Worm (Caenorhabditis elegans) whole organism, L4 larva: ENCODE data around the gene K09E4.4.

Experiments
- D1046.2 ChIP-seq: fragments of 200-800 bp; sonication (Bioruptor generic); IDR thresholded peaks from 2 replicates; pipeline ENCODE4 v1.3.6; 2022; ENCODE audit warnings: missing genetic modification characterization, missing compliant biosample characterization
- F37D6.2 ChIP-seq: sonication (generic microtip); optimal IDR thresholded peaks from 2 replicates; lab custom pipeline; 2016; ENCODE audit warnings: mild to moderate bottlenecking, missing genetic modification characterization, missing compliant biosample characterization
- T20F7.1 ChIP-seq: fragments of 200-800 bp; sonication (Bioruptor generic); optimal IDR thresholded peaks from 2 replicates; lab custom pipeline; 2018; ENCODE audit warnings: mild to moderate bottlenecking, missing genetic modification characterization, missing compliant biosample characterization
- T26A8.4 ChIP-seq: fragments of 200-800 bp; sonication (Bioruptor generic); IDR thresholded peaks from 2 replicates; pipeline ENCODE4 v1.3.6; 2022; ENCODE audit warnings: missing genetic modification characterization, missing compliant biosample characterization
- Y48G9A.11 ChIP-seq: fragments of 200-800 bp; sonication (Bioruptor generic); IDR thresholded peaks from 2 replicates; pipeline ENCODE4 v1.3.6; 2022; ENCODE audit warnings: missing genetic modification reagents, missing genetic modification characterization, missing compliant biosample characterization
- arid-1 ChIP-seq: fragments of 200-800 bp; sonication (Bioruptor generic); conservative IDR thresholded peaks from 2 replicates; pipeline ENCODE4 v1.3.6; 2022; ENCODE audit warnings: missing genetic modification reagents, missing genetic modification characterization, missing compliant biosample characterization
- ceh-28 ChIP-seq: fragments of 150-350 bp; optimal IDR thresholded peaks from 2 replicates; lab custom pipeline; 2014; ENCODE audit warnings: missing biosample characterization, missing genetic modification reagents, missing genetic modification characterization
- ceh-32 ChIP-seq: sonication (generic microtip); optimal IDR thresholded peaks from 2 replicates; lab custom pipeline; 2016; ENCODE audit warnings: mild to moderate bottlenecking, missing genetic modification characterization, missing compliant biosample characterization; ENCODE audit not compliant: poor library complexity
- ceh-44 ChIP-seq: fragments of 200-800 bp; sonication (Bioruptor generic); IDR thresholded peaks from 2 replicates; pipeline ENCODE4 v1.3.6; 2022; ENCODE audit warnings: missing genetic modification reagents, missing genetic modification characterization, missing compliant biosample characterization
- cey-2 ChIP-seq: sonication (generic microtip); optimal IDR thresholded peaks from 3 replicates; lab custom pipeline; 2017; ENCODE audit warnings: missing genetic modification characterization, mild to moderate bottlenecking, missing compliant biosample characterization, antibody characterized with exemption, borderline replicate concordance; ENCODE audit not compliant: insufficient read depth
- daf-16 ChIP-seq, 3 experiments: sonication (generic microtip); optimal IDR thresholded peaks; 2 replicates each; lab custom pipeline; 2016 to 2017; ENCODE audit warnings: missing genetic modification characterization in 3 of 3, missing genetic modification reagents in 3 of 3, mild to moderate bottlenecking in 2 of 3, missing compliant biosample characterization in 2 of 3, missing biosample characterization in 1 of 3, moderate library complexity in 1 of 3
- dmd-6 ChIP-seq: fragments of 200-800 bp; sonication (Bioruptor generic); IDR thresholded peaks from 2 replicates; pipeline ENCODE4 v1.3.6; 2022; ENCODE audit warnings: missing genetic modification reagents, missing genetic modification characterization, missing compliant biosample characterization
- dmd-9 ChIP-seq: fragments of 200-800 bp; sonication (Bioruptor generic); IDR thresholded peaks from 2 replicates; pipeline ENCODE4 v1.3.6; 2022; ENCODE audit warnings: missing genetic modification reagents, missing genetic modification characterization, missing compliant biosample characterization
- dpl-1 ChIP-seq: fragments of 150-350 bp; optimal IDR thresholded peaks from 2 replicates; lab custom pipeline; 2014; ENCODE audit warnings: missing biosample characterization, missing genetic modification reagents, missing genetic modification characterization
- duxl-1 ChIP-seq: sonication (generic microtip); optimal IDR thresholded peaks from 2 replicates; lab custom pipeline; 2016; ENCODE audit warnings: mild to moderate bottlenecking, missing genetic modification characterization, moderate library complexity, missing compliant biosample characterization; ENCODE audit not compliant: poor library complexity
- egl-43 ChIP-seq: fragments of 200-800 bp; sonication (Bioruptor generic); IDR thresholded peaks from 2 replicates; pipeline ENCODE4 v1.3.6; 2022; ENCODE audit warnings: missing genetic modification reagents, missing genetic modification characterization, missing compliant biosample characterization
- fkh-10 ChIP-seq: fragments of 150-350 bp; optimal IDR thresholded peaks from 2 replicates; lab custom pipeline; 2014; ENCODE audit warnings: missing biosample characterization, missing genetic modification reagents, missing genetic modification characterization
- hif-1 ChIP-seq, 2 experiments: sonication (generic microtip); optimal IDR thresholded peaks; 2 replicates each; lab custom pipeline; 2016 to 2017; ENCODE audit warnings: missing compliant biosample characterization in 2 of 2, missing genetic modification characterization in 2 of 2, missing genetic modification reagents in 2 of 2, missing genotype in 2 of 2, mild to moderate bottlenecking in 1 of 2
- hlh-11 ChIP-seq: fragments of 200-800 bp; sonication (Bioruptor generic); optimal IDR thresholded peaks from 2 replicates; lab custom pipeline; 2018; ENCODE audit warnings: mild to moderate bottlenecking, missing genetic modification characterization, missing compliant biosample characterization
- hmg-1.1 ChIP-seq: fragments of 200-800 bp; sonication (Bioruptor generic); IDR thresholded peaks from 2 replicates; pipeline ENCODE4 v1.3.6; 2022; ENCODE audit warnings: missing genetic modification reagents, missing genetic modification characterization, missing compliant biosample characterization
- jun-1 ChIP-seq: fragments of 150-350 bp; optimal IDR thresholded peaks from 2 replicates; lab custom pipeline; 2014; ENCODE audit warnings: missing biosample characterization, missing genetic modification reagents, missing genetic modification characterization
- lin-13 ChIP-seq: fragments of 150-350 bp; optimal IDR thresholded peaks from 2 replicates; lab custom pipeline; 2014; ENCODE audit warnings: missing biosample characterization, missing genetic modification reagents, missing genetic modification characterization
- lin-38 ChIP-seq: fragments of 200-800 bp; sonication (Bioruptor generic); IDR thresholded peaks from 2 replicates; pipeline ENCODE4 v1.3.6; 2022; ENCODE audit warnings: missing genetic modification reagents, missing genetic modification characterization, missing compliant biosample characterization
- lir-3 ChIP-seq: sonication (generic microtip); optimal IDR thresholded peaks from 2 replicates; lab custom pipeline; 2016; ENCODE audit warnings: mild to moderate bottlenecking, missing genetic modification characterization, missing compliant biosample characterization
- lsy-2 ChIP-seq, 2 experiments: fragments of 150-350 bp in 1 of 2; sonication (generic microtip) in 1 of 2; optimal IDR thresholded peaks; 2 replicates each; lab custom pipeline; 2014 to 2017; ENCODE audit warnings: missing biosample characterization in 2 of 2, missing genetic modification characterization in 2 of 2
- madf-5 ChIP-seq, 2 experiments: fragments of 200-800 bp; sonication (Bioruptor generic); IDR thresholded peaks; 2 replicates each; pipeline ENCODE4 v1.3.6; 2022; ENCODE audit warnings: missing compliant biosample characterization in 2 of 2, missing genetic modification characterization in 2 of 2
- madf-9 ChIP-seq: fragments of 200-800 bp; sonication (Bioruptor generic); conservative IDR thresholded peaks from 2 replicates; pipeline ENCODE4 v1.3.6; 2022; ENCODE audit warnings: missing genetic modification reagents, missing genetic modification characterization, missing compliant biosample characterization
- mep-1 ChIP-seq: fragments of 150-350 bp; sonication (generic microtip); optimal IDR thresholded peaks from 3 replicates; lab custom pipeline; 2014; ENCODE audit warnings: missing biosample characterization, missing genetic modification characterization
- mes-2 ChIP-seq: sonication (generic microtip); optimal IDR thresholded peaks from 2 replicates; lab custom pipeline; 2016; ENCODE audit warnings: missing genotype, mild to moderate bottlenecking, missing genetic modification characterization, missing compliant biosample characterization; ENCODE audit not compliant: poor library complexity, severe bottlenecking
- mxl-3 ChIP-seq: fragments of 200-800 bp; sonication (Bioruptor generic); optimal IDR thresholded peaks from 2 replicates; lab custom pipeline; 2018; ENCODE audit warnings: mild to moderate bottlenecking, missing genetic modification characterization, missing compliant biosample characterization
- nhr-102 ChIP-seq: sonication (generic microtip); optimal IDR thresholded peaks from 2 replicates; lab custom pipeline; 2016; ENCODE audit warnings: mild to moderate bottlenecking, missing genetic modification characterization, moderate library complexity, missing compliant biosample characterization
- nhr-111 ChIP-seq: fragments of 200-800 bp; sonication (Bioruptor generic); optimal IDR thresholded peaks from 2 replicates; lab custom pipeline; 2018; ENCODE audit warnings: mild to moderate bottlenecking, missing genetic modification characterization, missing compliant biosample characterization
- nhr-237 ChIP-seq: sonication (generic microtip); optimal IDR thresholded peaks from 2 replicates; lab custom pipeline; 2017; ENCODE audit warnings: missing biosample characterization, missing genetic modification characterization
- nhr-28 ChIP-seq: fragments of 150-350 bp; optimal IDR thresholded peaks from 2 replicates; lab custom pipeline; 2014; ENCODE audit warnings: missing biosample characterization, missing genetic modification characterization
- nhr-42 ChIP-seq: fragments of 200-800 bp; sonication (Bioruptor generic); IDR thresholded peaks from 2 replicates; pipeline ENCODE4 v1.3.6; 2022; ENCODE audit warnings: missing genetic modification characterization, missing compliant biosample characterization
- nhr-48 ChIP-seq: sonication (generic microtip); optimal IDR thresholded peaks from 2 replicates; lab custom pipeline; 2016; ENCODE audit warnings: mild to moderate bottlenecking, missing genetic modification characterization, missing compliant biosample characterization
- nhr-77 ChIP-seq: fragments of 150-350 bp; optimal IDR thresholded peaks from 2 replicates; lab custom pipeline; 2014; ENCODE audit warnings: missing biosample characterization, missing genetic modification characterization
- pha-4 ChIP-seq, 2 experiments: fragments of 150-350 bp in 1 of 2; fragments of 200-800 bp in 1 of 2; sonication (Bioruptor generic) in 1 of 2; IDR thresholded peaks in 1 of 2; optimal IDR thresholded peaks in 1 of 2; 2 replicates each; pipeline versions ENCODE4 v1.3.6 to Lab custom; 2014 to 2022; ENCODE audit warnings: missing genetic modification characterization in 2 of 2, missing genetic modification reagents in 2 of 2, missing biosample characterization in 1 of 2, missing compliant biosample characterization in 1 of 2
- php-3 ChIP-seq: fragments of 200-800 bp; sonication (Bioruptor generic); IDR thresholded peaks from 2 replicates; pipeline ENCODE4 v1.3.6; 2022; ENCODE audit warnings: missing genetic modification reagents, missing genetic modification characterization, missing compliant biosample characterization
- rbr-2 ChIP-seq: sonication (generic microtip); optimal IDR thresholded peaks from 2 replicates; lab custom pipeline; 2016; ENCODE audit warnings: missing genotype, missing genetic modification characterization, missing compliant biosample characterization
- sdz-12 ChIP-seq: fragments of 200-800 bp; sonication (Bioruptor generic); optimal IDR thresholded peaks from 2 replicates; lab custom pipeline; 2018; ENCODE audit warnings: mild to moderate bottlenecking, missing genetic modification characterization, missing compliant biosample characterization
- tag-97 ChIP-seq: fragments of 200-800 bp; sonication (Bioruptor generic); IDR thresholded peaks from 2 replicates; pipeline ENCODE4 v1.3.6; 2022; ENCODE audit warnings: missing genetic modification characterization, missing compliant biosample characterization
- unc-130 ChIP-seq: sonication (generic microtip); optimal IDR thresholded peaks from 2 replicates; lab custom pipeline; 2016; ENCODE audit warnings: missing genetic modification reagents, missing genetic modification characterization, missing compliant biosample characterization
- vab-7 ChIP-seq: fragments of 200-800 bp; sonication (Bioruptor generic); IDR thresholded peaks from 2 replicates; pipeline ENCODE4 v1.3.6; 2022; ENCODE audit warnings: missing genetic modification reagents, missing genetic modification characterization, missing compliant biosample characterization
- zfp-3 ChIP-seq: fragments of 200-800 bp; sonication (Bioruptor generic); conservative IDR thresholded peaks from 2 replicates; pipeline ENCODE4 v1.3.6; 2022; ENCODE audit warnings: missing genetic modification reagents, missing genetic modification characterization, missing compliant biosample characterization
- ztf-7 ChIP-seq: fragments of 150-350 bp; optimal IDR thresholded peaks from 2 replicates; lab custom pipeline; 2014; ENCODE audit warnings: missing biosample characterization, missing genetic modification characterization

The K09E4.4 gene

ce11 chrII:14150031-14150430 is 28.1 kb upstream of the K09E4.4 start, which contains the start of gene W03H9.1:
Gene W03H9.1, minus strand, starts transcription at chrII:14150131.
- TF ChIP-seq T20F7.1, result no peak
- TF ChIP-seq ceh-28 (tag; lab: Kevin White, UChicago), result no peak
- TF ChIP-seq egl-43 (GFP tag; lab: Robert Waterston, UW), result no peak
- no peak for TF ChIP-seq D1046.2
- no peak for TF ChIP-seq T26A8.4 (GFP tag; lab: Robert Waterston, UW)
- TF ChIP-seq zfp-3 (GFP tag; lab: Robert Waterston, UW), result no peak
- TF ChIP-seq ztf-7 (tag; lab: Kevin White, UChicago), result no peak

ce11 chrII:14143838-14144268 is 21.9 kb upstream of the K09E4.4 start, which contains the start of gene W03H9.2:
Gene W03H9.2, minus strand, starts transcription at chrII:14143869.
- peak; percentile 22; the same call in 1 of the 2 replicates for TF ChIP-seq ceh-44 (GFP tag; lab: Robert Waterston, UW)
- TF ChIP-seq dpl-1 (GFP tag; lab: Kevin White, UChicago), result peak; percentile 81
- TF ChIP-seq hif-1 (tag; optimal IDR thresholded peaks at IDR 0.05; lab: Kevin White, UChicago), result peak in 1 of 2 experiments; percentile 90
- TF ChIP-seq nhr-102 (tag; lab: Kevin White, UChicago), result peak; percentile 36
- peak; percentile 49 for TF ChIP-seq hlh-11 (tag; lab: Kevin White, UChicago)
- TF ChIP-seq unc-130 (GFP tag; lab: Kevin White, UChicago), result peak; percentile 58
- TF ChIP-seq nhr-28 (tag; lab: Kevin White, UChicago), result peak; percentile 15
- TF ChIP-seq duxl-1 (tag; lab: Kevin White, UChicago), result peak; percentile 25
- TF ChIP-seq nhr-237 (tag; lab: Kevin White, UChicago), result no peak
- TF ChIP-seq nhr-48, result peak; percentile 4
- no peak for TF ChIP-seq madf-5 (GFP tag; IDR thresholded peaks at IDR 0.05; lab: Robert Waterston, UW)
- 0 out of 2 replicates have a peak, but pooled peaks have one; percentile 41 for TF ChIP-seq egl-43 (GFP tag; lab: Robert Waterston, UW)
- peak; percentile 18 for TF ChIP-seq lin-13
- 0 out of 2 replicates have a peak, but pooled peaks have one; percentile 9 for TF ChIP-seq arid-1 (GFP tag; lab: Robert Waterston, UW)
- peak; percentile 57 for TF ChIP-seq dmd-6 (GFP tag; lab: Robert Waterston, UW)
- no peak for TF ChIP-seq Y48G9A.11 (GFP tag; lab: Robert Waterston, UW)
- no peak for TF ChIP-seq tag-97 (GFP tag; lab: Robert Waterston, UW)
- TF ChIP-seq mes-2, result peak; percentile 95
- no peak for TF ChIP-seq ceh-28 (tag; lab: Kevin White, UChicago)
- TF ChIP-seq madf-9 (GFP tag; lab: Robert Waterston, UW), result peak; percentile 50; the same call in 1 of the 2 replicates
- peak; percentile 44 for TF ChIP-seq mxl-3
- TF ChIP-seq nhr-111 (GFP tag; lab: Kevin White, UChicago), result peak; percentile 35
- TF ChIP-seq hmg-1.1 (GFP tag; lab: Robert Waterston, UW), result peak; percentile 85
- peak; percentile 61 for TF ChIP-seq fkh-10 (GFP tag; lab: Kevin White, UChicago)
- peak; percentile 76 for TF ChIP-seq dmd-9 (GFP tag; lab: Robert Waterston, UW)
- peak; percentile 58; the same call in 1 of the 2 replicates for TF ChIP-seq pha-4 (GFP tag; IDR thresholded peaks at IDR 0.05; lab: Robert Waterston, UW)
- TF ChIP-seq pha-4 (tag; optimal IDR thresholded peaks at IDR 0.05; lab: Kevin White, UChicago), result no peak
- TF ChIP-seq sdz-12 (GFP tag; lab: Kevin White, UChicago), result peak; percentile 62
- TF ChIP-seq nhr-77 (tag; lab: Kevin White, UChicago), result peak; percentile 75
- no peak for TF ChIP-seq php-3 (GFP tag; lab: Robert Waterston, UW)
- no peak for TF ChIP-seq cey-2 (tag; lab: Kevin White, UChicago)
- TF ChIP-seq F37D6.2 (tag; lab: Kevin White, UChicago), result peak; percentile 59
- no peak for TF ChIP-seq jun-1 (tag; lab: Kevin White, UChicago)
- TF ChIP-seq vab-7 (GFP tag; lab: Robert Waterston, UW), result peak; percentile 53; the same call in 1 of the 2 replicates
- TF ChIP-seq daf-16 (GFP tag; optimal IDR thresholded peaks at IDR 0.05; lab: Kevin White, UChicago), result no peak
- peak; percentile 9 for TF ChIP-seq daf-16 (tag; optimal IDR thresholded peaks at IDR 0.05; lab: Kevin White, UChicago)
- TF ChIP-seq lir-3 (tag; lab: Kevin White, UChicago), result peak; percentile 41
- TF ChIP-seq ceh-32, result no peak
- TF ChIP-seq rbr-2 (tag; lab: Kevin White, UChicago), result peak; percentile 65
- peak; percentile 45; the same call in 1 of the 2 replicates for TF ChIP-seq nhr-42
- peak in 1 of 2 experiments; percentile 71 for TF ChIP-seq lsy-2 (tag; optimal IDR thresholded peaks at IDR 0.05; lab: Kevin White, UChicago)
- peak; percentile 80 for TF ChIP-seq lin-38
- no peak for TF ChIP-seq mep-1
